Worm (Caenorhabditis elegans): ENCODE measurements around the gene gcy-13.

ce11 chrV:12408996-12409395, 39.7 kb upstream of the gcy-13 start:
- no peak for TF ChIP-seq ztf-4 (tag; optimal IDR thresholded peaks at IDR 0.05)
- TF ChIP-seq unc-98 (GFP tag; IDR thresholded peaks at IDR 0.05) = no peak
- no peak for TF ChIP-seq fkh-10 (GFP tag; optimal IDR thresholded peaks at IDR 0.05)
- no peak for TF ChIP-seq swsn-7 (tag; optimal IDR thresholded peaks at IDR 0.05)
- no peak for TF ChIP-seq nhr-19 (GFP tag; conservative IDR thresholded peaks at IDR 0.05)
- TF ChIP-seq dpl-1 (GFP tag; optimal IDR thresholded peaks at IDR 0.05) = no peak

Measured in whole organism, L1 larva.